Fruit fly (Drosophila melanogaster) whole organism, adult: ENCODE measurements around the gene Amun.

Source experiments
- CG11617 ChIP-seq: fragments of 200-800 bp; sonication (Bioruptor generic); optimal IDR thresholded peaks from 2 replicates; lab custom pipeline; 2017; ENCODE audit warnings: mild to moderate bottlenecking, missing biosample characterization, missing genetic modification reagents, missing genetic modification characterization
- CG12768 ChIP-seq: fragments of 200-800 bp; sonication (Bioruptor generic); optimal IDR thresholded peaks from 2 replicates; lab custom pipeline; 2017; ENCODE audit warnings: missing biosample characterization, missing genetic modification characterization, mild to moderate bottlenecking, moderate library complexity, missing genetic modification reagents
- CG14711 ChIP-seq: fragments of 200-800 bp; sonication (Bioruptor generic); optimal IDR thresholded peaks from 2 replicates; lab custom pipeline; 2018; ENCODE audit warnings: missing biosample characterization, mild to moderate bottlenecking, missing genetic modification characterization, moderate library complexity
- CG1620 ChIP-seq: fragments of 200-800 bp; sonication (Bioruptor generic); optimal IDR thresholded peaks from 2 replicates; lab custom pipeline; 2016; ENCODE audit warnings: missing biosample characterization, missing genetic modification characterization
- CG33017 ChIP-seq: fragments of 200-800 bp; sonication (Bioruptor generic); optimal IDR thresholded peaks from 2 replicates; lab custom pipeline; 2018; ENCODE audit warnings: missing biosample characterization, mild to moderate bottlenecking, missing genetic modification characterization, moderate library complexity
- CG5204 ChIP-seq: fragments of 200-800 bp; sonication (Bioruptor generic); optimal IDR thresholded peaks from 2 replicates; lab custom pipeline; 2016; ENCODE audit warnings: missing biosample characterization, missing genetic modification characterization
- CG7045 ChIP-seq: fragments of 200-800 bp; sonication (Bioruptor generic); optimal IDR thresholded peaks from 2 replicates; lab custom pipeline; 2017; ENCODE audit warnings: missing biosample characterization, mild to moderate bottlenecking, missing genetic modification characterization
- CG7101 ChIP-seq: fragments of 200-800 bp; sonication (Bioruptor generic); optimal IDR thresholded peaks from 2 replicates; lab custom pipeline; 2018; ENCODE audit warnings: missing biosample characterization, mild to moderate bottlenecking, missing genetic modification characterization, moderate library complexity
- Clk ChIP-seq: fragments of 200-800 bp; sonication (Bioruptor generic); optimal IDR thresholded peaks from 2 replicates; lab custom pipeline; 2017; ENCODE audit warnings: missing biosample characterization, missing genetic modification characterization
- Crg-1 ChIP-seq: fragments of 200-800 bp; sonication (Bioruptor generic); optimal IDR thresholded peaks from 2 replicates; lab custom pipeline; 2016; ENCODE audit warnings: missing biosample characterization, missing genetic modification characterization
- Hr96 ChIP-seq: fragments of 200-800 bp; sonication (Bioruptor generic); optimal IDR thresholded peaks from 2 replicates; lab custom pipeline; 2016; ENCODE audit warnings: missing biosample characterization, missing genetic modification characterization
- Mnt ChIP-seq: fragments of 200-800 bp; sonication (Bioruptor generic); optimal IDR thresholded peaks from 2 replicates; lab custom pipeline; 2016; ENCODE audit warnings: missing biosample characterization, mild to moderate bottlenecking, missing genetic modification characterization
- bab1 ChIP-seq: fragments of 200-800 bp; sonication (Bioruptor generic); optimal IDR thresholded peaks from 3 replicates; lab custom pipeline; 2019; ENCODE audit warnings: missing biosample characterization, mild to moderate bottlenecking, missing genetic modification characterization, moderate library complexity
- cic ChIP-seq: fragments of 200-800 bp; sonication (Bioruptor generic); optimal IDR thresholded peaks from 2 replicates; lab custom pipeline; 2017; ENCODE audit warnings: missing biosample characterization, mild to moderate bottlenecking, missing genetic modification characterization, moderate library complexity
- cnc ChIP-seq, 2 experiments: fragments of >200 bp; optimal IDR thresholded peaks; 2 replicates each; lab custom pipeline; 2017
- kay ChIP-seq: fragments of 200-800 bp; sonication (Bioruptor generic); peaks from one replicate; lab custom pipeline; 2016; ENCODE audit warnings: missing biosample characterization, missing genetic modification characterization, borderline replicate concordance
- ovo ChIP-seq: fragments of 200-800 bp; sonication (Bioruptor generic); optimal IDR thresholded peaks from 2 replicates; lab custom pipeline; 2016; ENCODE audit warnings: missing biosample characterization, missing genetic modification characterization
- pad ChIP-seq: fragments of 200-800 bp; sonication (Bioruptor generic); optimal IDR thresholded peaks from 3 replicates; lab custom pipeline; 2017; ENCODE audit warnings: missing biosample characterization, missing genetic modification characterization, mild to moderate bottlenecking, moderate library complexity, missing genetic modification reagents
- tj ChIP-seq: fragments of 200-800 bp; sonication (Bioruptor generic); optimal IDR thresholded peaks from 3 replicates; lab custom pipeline; 2017; ENCODE audit warnings: missing biosample characterization, mild to moderate bottlenecking, missing genetic modification characterization, moderate library complexity
- toe ChIP-seq: fragments of 200-800 bp; sonication (Bioruptor generic); optimal IDR thresholded peaks from 2 replicates; lab custom pipeline; 2016; ENCODE audit warnings: missing biosample characterization, missing genetic modification characterization

The Amun gene

dm6 chrX:11716731-11717326 is 1.5 kb upstream of the Amun start, which contains the start of gene prtp:
Gene prtp (plus strand): TSS chrX:11716756.
- TF ChIP-seq Crg-1 (GFP tag; lab: Kevin White, UChicago), result peak; percentile 15
- TF ChIP-seq kay (GFP tag; lab: Kevin White, UChicago), result no peak
- TF ChIP-seq Mnt, result peak; percentile 54
- TF ChIP-seq bab1 (GFP tag; lab: Kevin White, UChicago), result peak; percentile 30
- no peak for TF ChIP-seq CG33017 (tag; lab: Kevin White, UChicago)
- TF ChIP-seq CG7045, result no peak
- TF ChIP-seq pad (GFP tag; lab: Kevin White, UChicago), result no peak
- no peak for TF ChIP-seq CG1620
- peak; percentile 71 for TF ChIP-seq CG14711
- no peak for TF ChIP-seq ovo (GFP tag; lab: Kevin White, UChicago)
- TF ChIP-seq CG5204 (GFP tag; lab: Kevin White, UChicago), result peak; percentile 45

dm6 chrX:11715937-11716730 is 769 bp upstream of the Amun start:
- TF ChIP-seq Crg-1 (GFP tag; lab: Kevin White, UChicago) (peak; percentile 77), CG5204 (GFP tag; lab: Kevin White, UChicago) (peak; percentile 68), CG33017 (tag; lab: Kevin White, UChicago) (peak; percentile 68), cic (GFP tag; lab: Kevin White, UChicago) (peak; percentile 30), toe (GFP tag; lab: Kevin White, UChicago) (peak; percentile 31), CG7045 (peak; percentile 68), ovo (GFP tag; lab: Kevin White, UChicago) (peak; percentile 66), pad (GFP tag; lab: Kevin White, UChicago) (peak; percentile 74), CG1620 (peak; percentile 66), Mnt (peak; percentile 78), CG14711 (peak; percentile 80), Clk (GFP tag; lab: Kevin White, UChicago) (peak; percentile 38), tj (GFP tag; lab: Kevin White, UChicago) (peak; percentile 49), cnc (optimal IDR thresholded peaks at IDR 0.05; lab: Kevin White, UChicago) (no peak), CG11617 (peak; percentile 85), CG7101 (tag; lab: Kevin White, UChicago) (peak; percentile 87), bab1 (GFP tag; lab: Kevin White, UChicago) (peak; percentile 91), Hr96 (GFP tag; lab: Kevin White, UChicago) (peak; percentile 84), CG12768 (GFP tag; lab: Kevin White, UChicago) (peak; percentile 63), kay (GFP tag; lab: Kevin White, UChicago) (peak; percentile 79)

dm6 chrX:11714529-11715262 is 669 bp downstream of the Amun start:
- TF ChIP-seq bab1 (GFP tag; lab: Kevin White, UChicago) (peak; percentile 74), CG12768 (GFP tag; lab: Kevin White, UChicago) (no peak), Hr96 (GFP tag; lab: Kevin White, UChicago) (no peak), tj (GFP tag; lab: Kevin White, UChicago) (peak; percentile 75), CG11617 (peak; percentile 7), CG7045 (no peak), CG5204 (GFP tag; lab: Kevin White, UChicago) (no peak), Clk (GFP tag; lab: Kevin White, UChicago) (no peak), CG33017 (tag; lab: Kevin White, UChicago) (no peak), kay (GFP tag; lab: Kevin White, UChicago) (no peak), CG14711 (peak; percentile 35), toe (GFP tag; lab: Kevin White, UChicago) (no peak), Crg-1 (GFP tag; lab: Kevin White, UChicago) (no peak), ovo (GFP tag; lab: Kevin White, UChicago) (no peak), Mnt (peak; percentile 46), cic (GFP tag; lab: Kevin White, UChicago) (no peak), CG7101 (tag; lab: Kevin White, UChicago) (peak; percentile 41), CG1620 (peak; percentile 17), pad (GFP tag; lab: Kevin White, UChicago) (no peak), cnc (optimal IDR thresholded peaks at IDR 0.05; lab: Kevin White, UChicago) (no peak)

DNA sequence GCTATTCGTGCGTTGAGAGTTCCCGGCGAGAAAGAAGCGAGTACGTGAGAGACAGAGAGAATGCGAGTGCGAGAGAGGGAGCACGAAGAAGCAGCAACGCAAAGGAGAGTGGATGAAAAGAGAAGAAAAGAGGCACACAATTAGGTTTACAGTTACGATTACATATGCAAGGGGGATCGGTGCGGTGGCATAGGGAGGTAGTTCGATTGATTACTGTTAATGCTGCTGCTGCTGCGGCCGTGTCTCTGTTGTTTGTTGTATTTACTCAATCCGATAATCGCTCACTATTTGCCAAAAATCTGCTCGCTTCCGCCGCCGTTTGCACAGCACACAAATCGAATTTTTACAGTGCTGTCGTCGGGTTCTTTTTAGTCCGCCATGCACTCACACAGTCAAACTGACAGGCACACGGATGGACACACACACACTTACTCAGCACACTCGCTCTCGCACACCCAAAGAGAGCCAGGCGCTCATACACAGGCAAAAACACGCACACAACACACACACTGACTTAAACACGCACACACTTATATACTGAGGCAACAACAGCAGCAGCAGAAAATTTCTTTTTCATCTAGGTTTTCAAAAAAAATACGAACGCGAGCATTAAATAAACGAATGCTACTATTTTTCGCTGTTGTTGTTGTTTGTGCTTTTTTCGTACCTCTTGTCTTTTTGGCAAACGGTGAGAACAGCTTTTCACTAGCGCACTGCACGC is 1.4 kb downstream of the Amun start:
- peak; percentile 26 for TF ChIP-seq CG12768 (GFP tag; lab: Kevin White, UChicago)
- no peak for TF ChIP-seq Hr96 (GFP tag; lab: Kevin White, UChicago)
- peak; percentile 76 for TF ChIP-seq cic (GFP tag; lab: Kevin White, UChicago)
- TF ChIP-seq CG5204 (GFP tag; lab: Kevin White, UChicago), result no peak
- TF ChIP-seq Clk (GFP tag; lab: Kevin White, UChicago), result no peak
- TF ChIP-seq ovo (GFP tag; lab: Kevin White, UChicago), result peak; percentile 95
- TF ChIP-seq cnc (optimal IDR thresholded peaks at IDR 0.05; lab: Kevin White, UChicago), result no peak
- TF ChIP-seq CG33017 (tag; lab: Kevin White, UChicago), result peak; percentile 28
- TF ChIP-seq Crg-1 (GFP tag; lab: Kevin White, UChicago), result peak; percentile 45
- TF ChIP-seq CG11617, result no peak
- peak; percentile 94 for TF ChIP-seq pad (GFP tag; lab: Kevin White, UChicago)
- TF ChIP-seq CG1620, result no peak
- no peak for TF ChIP-seq kay (GFP tag; lab: Kevin White, UChicago)
- no peak for TF ChIP-seq CG7045
- TF ChIP-seq Mnt, result peak; percentile 74
- TF ChIP-seq CG7101 (tag; lab: Kevin White, UChicago), result peak; percentile 2
- TF ChIP-seq bab1 (GFP tag; lab: Kevin White, UChicago), result no peak
- peak; percentile 91 for TF ChIP-seq tj (GFP tag; lab: Kevin White, UChicago)
